Worm (Caenorhabditis elegans): ENCODE data around the gene T25E4.2.

ce11 chrII:5537524-5537923, 44.7 kb downstream of the T25E4.2 start, which contains the start of gene C17C3.11:
- no peak for TF ChIP-seq ref-1 (GFP tag; conservative IDR thresholded peaks at IDR 0.05)
- no peak for TF ChIP-seq tab-1 (GFP tag; IDR thresholded peaks at IDR 0.05)
- no peak for TF ChIP-seq cog-1 (tag; optimal IDR thresholded peaks at IDR 0.05)
- no peak for TF ChIP-seq flt-1 (GFP tag; IDR thresholded peaks at IDR 0.05)
